Worm (Caenorhabditis elegans) whole organism, L4 larva: ENCODE data around the gene degt-1.

ENCODE experiments used
- F44E2.7 ChIP-seq: fragments of 200-800 bp; sonication (Bioruptor generic); IDR thresholded peaks from 2 replicates; pipeline ENCODE4 v2.1.2; 2022; ENCODE audit warnings: missing genetic modification characterization, missing compliant biosample characterization
- T26A8.4 ChIP-seq: fragments of 200-800 bp; sonication (Bioruptor generic); IDR thresholded peaks from 2 replicates; pipeline ENCODE4 v1.3.6; 2022; ENCODE audit warnings: missing genetic modification characterization, missing compliant biosample characterization
- Y75B8A.6 ChIP-seq: fragments of 200-800 bp; sonication (Bioruptor generic); IDR thresholded peaks from 2 replicates; pipeline ENCODE4 v1.3.6; 2022; ENCODE audit warnings: missing genetic modification reagents, missing genetic modification characterization, missing compliant biosample characterization
- aha-1 ChIP-seq: fragments of 150-350 bp; peaks from one replicate; lab custom pipeline; 2014; ENCODE audit warnings: missing biosample characterization, missing genetic modification characterization
- aly-2 ChIP-seq: sonication (generic microtip); optimal IDR thresholded peaks from 2 replicates; lab custom pipeline; 2018; ENCODE audit warnings: missing biosample characterization, missing genetic modification characterization
- attf-4 ChIP-seq: sonication (generic microtip); optimal IDR thresholded peaks from 3 replicates; lab custom pipeline; 2017; ENCODE audit warnings: missing biosample characterization, missing genetic modification characterization
- ceh-62 ChIP-seq: sonication (generic microtip); optimal IDR thresholded peaks from 2 replicates; lab custom pipeline; 2017; ENCODE audit warnings: missing biosample characterization, missing genetic modification characterization
- ceh-82 ChIP-seq: sonication (generic microtip); optimal IDR thresholded peaks from 2 replicates; lab custom pipeline; 2017; ENCODE audit warnings: missing biosample characterization, missing genetic modification characterization
- ctbp-1 ChIP-seq: fragments of 200-800 bp; sonication (Bioruptor generic); IDR thresholded peaks from 2 replicates; pipeline ENCODE4 v1.3.6; 2022; ENCODE audit warnings: missing genetic modification reagents, missing genetic modification characterization, missing compliant biosample characterization
- daf-8 ChIP-seq: fragments of 200-800 bp; sonication (Bioruptor generic); IDR thresholded peaks from 2 replicates; pipeline ENCODE4 v1.3.6; 2022; ENCODE audit warnings: missing genetic modification characterization, missing compliant biosample characterization
- dmd-9 ChIP-seq: fragments of 200-800 bp; sonication (Bioruptor generic); IDR thresholded peaks from 2 replicates; pipeline ENCODE4 v1.3.6; 2022; ENCODE audit warnings: missing genetic modification reagents, missing genetic modification characterization, missing compliant biosample characterization
- duxl-1 ChIP-seq: sonication (generic microtip); optimal IDR thresholded peaks from 2 replicates; lab custom pipeline; 2016; ENCODE audit warnings: mild to moderate bottlenecking, missing genetic modification characterization, moderate library complexity, missing compliant biosample characterization; ENCODE audit not compliant: poor library complexity
- dve-1 ChIP-seq: sonication (generic microtip); optimal IDR thresholded peaks from 2 replicates; lab custom pipeline; 2017; ENCODE audit warnings: antibody characterized with exemption, mild to moderate bottlenecking, missing genetic modification characterization, missing compliant biosample characterization; ENCODE audit not compliant: insufficient read depth
- egl-27 ChIP-seq: sonication (generic microtip); optimal IDR thresholded peaks from 3 replicates; lab custom pipeline; 2017; ENCODE audit warnings: missing biosample characterization, missing genetic modification reagents, missing genetic modification characterization
- egl-43 ChIP-seq: fragments of 200-800 bp; sonication (Bioruptor generic); IDR thresholded peaks from 2 replicates; pipeline ENCODE4 v1.3.6; 2022; ENCODE audit warnings: missing genetic modification reagents, missing genetic modification characterization, missing compliant biosample characterization
- fkh-10 ChIP-seq: fragments of 150-350 bp; optimal IDR thresholded peaks from 2 replicates; lab custom pipeline; 2014; ENCODE audit warnings: missing biosample characterization, missing genetic modification reagents, missing genetic modification characterization
- hif-1 ChIP-seq, 2 experiments: sonication (generic microtip); optimal IDR thresholded peaks; 2 replicates each; lab custom pipeline; 2016 to 2017; ENCODE audit warnings: missing compliant biosample characterization in 2 of 2, missing genetic modification characterization in 2 of 2, missing genetic modification reagents in 2 of 2, missing genotype in 2 of 2, mild to moderate bottlenecking in 1 of 2
- hlh-30 ChIP-seq: sonication (generic microtip); optimal IDR thresholded peaks from 2 replicates; lab custom pipeline; 2017; ENCODE audit warnings: antibody characterized with exemption, mild to moderate bottlenecking, missing genetic modification characterization, missing compliant biosample characterization; ENCODE audit not compliant: insufficient read depth
- lin-1 ChIP-seq: fragments of 200-800 bp; sonication (Bioruptor generic); IDR thresholded peaks from 2 replicates; pipeline ENCODE4 v1.3.6; 2022; ENCODE audit warnings: missing genetic modification reagents, missing genetic modification characterization, missing compliant biosample characterization
- lin-29 ChIP-seq: fragments of 200-800 bp; sonication (Bioruptor generic); IDR thresholded peaks from 2 replicates; pipeline ENCODE4 v1.3.6; 2022; ENCODE audit warnings: missing genetic modification reagents, missing genetic modification characterization, missing compliant biosample characterization
- lin-39 ChIP-seq: fragments of 150-350 bp; optimal IDR thresholded peaks from 2 replicates; lab custom pipeline; 2014; ENCODE audit warnings: missing biosample characterization, missing genetic modification reagents, missing genetic modification characterization
- lsy-2 ChIP-seq, 2 experiments: fragments of 150-350 bp in 1 of 2; sonication (generic microtip) in 1 of 2; optimal IDR thresholded peaks; 2 replicates each; lab custom pipeline; 2014 to 2017; ENCODE audit warnings: missing biosample characterization in 2 of 2, missing genetic modification characterization in 2 of 2
- madf-5 ChIP-seq, 2 experiments: fragments of 200-800 bp; sonication (Bioruptor generic); IDR thresholded peaks; 2 replicates each; pipeline ENCODE4 v1.3.6; 2022; ENCODE audit warnings: missing compliant biosample characterization in 2 of 2, missing genetic modification characterization in 2 of 2
- mdt-29 ChIP-seq: fragments of 200-800 bp; sonication (Bioruptor generic); IDR thresholded peaks from 2 replicates; pipeline ENCODE4 v1.3.6; 2022; ENCODE audit warnings: missing genetic modification reagents, missing genetic modification characterization, missing compliant biosample characterization
- mes-2 ChIP-seq: sonication (generic microtip); optimal IDR thresholded peaks from 2 replicates; lab custom pipeline; 2016; ENCODE audit warnings: missing genotype, mild to moderate bottlenecking, missing genetic modification characterization, missing compliant biosample characterization; ENCODE audit not compliant: poor library complexity, severe bottlenecking
- nhr-11 ChIP-seq: fragments of 150-350 bp; optimal IDR thresholded peaks from 2 replicates; lab custom pipeline; 2014; ENCODE audit warnings: missing biosample characterization, missing genetic modification characterization
- nhr-42 ChIP-seq: fragments of 200-800 bp; sonication (Bioruptor generic); IDR thresholded peaks from 2 replicates; pipeline ENCODE4 v1.3.6; 2022; ENCODE audit warnings: missing genetic modification characterization, missing compliant biosample characterization
- nhr-48 ChIP-seq: sonication (generic microtip); optimal IDR thresholded peaks from 2 replicates; lab custom pipeline; 2016; ENCODE audit warnings: mild to moderate bottlenecking, missing genetic modification characterization, missing compliant biosample characterization
- nhr-76 ChIP-seq: fragments of 150-350 bp; optimal IDR thresholded peaks from 2 replicates; lab custom pipeline; 2014; ENCODE audit warnings: missing biosample characterization, missing genetic modification characterization
- php-3 ChIP-seq: fragments of 200-800 bp; sonication (Bioruptor generic); IDR thresholded peaks from 2 replicates; pipeline ENCODE4 v1.3.6; 2022; ENCODE audit warnings: missing genetic modification reagents, missing genetic modification characterization, missing compliant biosample characterization
- rbr-2 ChIP-seq: sonication (generic microtip); optimal IDR thresholded peaks from 2 replicates; lab custom pipeline; 2016; ENCODE audit warnings: missing genotype, missing genetic modification characterization, missing compliant biosample characterization
- saeg-2 ChIP-seq: fragments of 200-800 bp; sonication (Bioruptor generic); IDR thresholded peaks from 2 replicates; pipeline ENCODE4 v1.3.6; 2022; ENCODE audit warnings: missing genetic modification reagents, missing genetic modification characterization, missing compliant biosample characterization
- set-16 ChIP-seq: fragments of 200-800 bp; sonication (Bioruptor generic); IDR thresholded peaks from 2 replicates; pipeline ENCODE4 v1.3.6; 2022; ENCODE audit warnings: missing genetic modification reagents, missing genetic modification characterization, missing compliant biosample characterization
- snpc-4 ChIP-seq: fragments of 150-350 bp; optimal IDR thresholded peaks from 2 replicates; lab custom pipeline; 2014; ENCODE audit warnings: missing biosample characterization, missing genetic modification characterization
- tag-97 ChIP-seq: fragments of 200-800 bp; sonication (Bioruptor generic); IDR thresholded peaks from 2 replicates; pipeline ENCODE4 v1.3.6; 2022; ENCODE audit warnings: missing genetic modification characterization, missing compliant biosample characterization
- tra-1 ChIP-seq: fragments of 200-800 bp; sonication (Bioruptor generic); IDR thresholded peaks from 2 replicates; pipeline ENCODE4 v1.3.6; 2022; ENCODE audit warnings: missing genetic modification reagents, missing genetic modification characterization, missing compliant biosample characterization
- unc-130 ChIP-seq: sonication (generic microtip); optimal IDR thresholded peaks from 2 replicates; lab custom pipeline; 2016; ENCODE audit warnings: missing genetic modification reagents, missing genetic modification characterization, missing compliant biosample characterization
- unc-62 ChIP-seq, 3 experiments: fragments of 150-350 bp in 1 of 3; sonication (generic microtip); optimal IDR thresholded peaks in 2 of 3; peaks in 1 of 3; 1 replicate in 1 of 3; 2 replicates in 2 of 3; lab custom pipeline; 2014 to 2017; ENCODE audit warnings: missing biosample characterization in 3 of 3, missing genetic modification characterization in 3 of 3, missing genetic modification reagents in 3 of 3, missing genotype in 1 of 3
- vab-7 ChIP-seq: fragments of 200-800 bp; sonication (Bioruptor generic); IDR thresholded peaks from 2 replicates; pipeline ENCODE4 v1.3.6; 2022; ENCODE audit warnings: missing genetic modification reagents, missing genetic modification characterization, missing compliant biosample characterization
- zag-1 ChIP-seq: fragments of 150-350 bp; optimal IDR thresholded peaks from 2 replicates; lab custom pipeline; 2014; ENCODE audit warnings: missing biosample characterization, missing genetic modification characterization
- zfp-2 ChIP-seq: sonication (generic microtip); optimal IDR thresholded peaks from 2 replicates; lab custom pipeline; 2016; ENCODE audit warnings: mild to moderate bottlenecking, missing genetic modification characterization, missing compliant biosample characterization
- ztf-11 ChIP-seq: fragments of 150-350 bp; optimal IDR thresholded peaks from 2 replicates; lab custom pipeline; 2014; ENCODE audit warnings: missing biosample characterization, missing genetic modification characterization
- ztf-7 ChIP-seq: fragments of 150-350 bp; optimal IDR thresholded peaks from 2 replicates; lab custom pipeline; 2014; ENCODE audit warnings: missing biosample characterization, missing genetic modification characterization

Gene degt-1

ce11 chrV:10493150-10493549 is 47.0 kb upstream of the degt-1 start, which contains the start of gene ugt-33 (continued):
- TF ChIP-seq mes-2 (tag; lab: Kevin White, UChicago), result no peak
- TF ChIP-seq ctbp-1 (GFP tag; lab: Robert Waterston, UW), result no peak
- TF ChIP-seq nhr-11 (tag; lab: Kevin White, UChicago), result no peak
- 0 out of 2 replicates have a peak, but pooled peaks have one; percentile 11 for TF ChIP-seq php-3 (GFP tag; lab: Robert Waterston, UW)
- TF ChIP-seq ceh-82, result no peak
- no peak for TF ChIP-seq madf-5 (GFP tag; IDR thresholded peaks at IDR 0.05; lab: Robert Waterston, UW)
- no peak for TF ChIP-seq zag-1
- TF ChIP-seq Y75B8A.6 (GFP tag; lab: Robert Waterston, UW), result no peak
- no peak for TF ChIP-seq lsy-2 (tag; optimal IDR thresholded peaks at IDR 0.05; lab: Kevin White, UChicago)
- TF ChIP-seq vab-7 (GFP tag; lab: Robert Waterston, UW), result no peak
- no peak for TF ChIP-seq unc-62 (GFP tag; optimal IDR thresholded peaks at IDR 0.05 in 1 of 2; lab: Kevin White, UChicago)
- no peak for TF ChIP-seq unc-62 (tag; optimal IDR thresholded peaks at IDR 0.05; lab: Kevin White, UChicago)
- TF ChIP-seq unc-130 (GFP tag; lab: Kevin White, UChicago), result no peak
- peak; percentile 62 for TF ChIP-seq dve-1 (tag; lab: Kevin White, UChicago)
- TF ChIP-seq ztf-11 (tag; lab: Kevin White, UChicago), result no peak
- TF ChIP-seq zfp-2 (tag; lab: Kevin White, UChicago), result no peak
- TF ChIP-seq rbr-2 (tag; lab: Kevin White, UChicago), result no peak

- peak in 1 of 2 experiments; percentile 28 for TF ChIP-seq unc-62 (GFP tag; optimal IDR thresholded peaks at IDR 0.05 in 1 of 2; lab: Kevin White, UChicago)
- no peak for TF ChIP-seq unc-62 (tag; optimal IDR thresholded peaks at IDR 0.05; lab: Kevin White, UChicago)
- TF ChIP-seq egl-43 (GFP tag; lab: Robert Waterston, UW), result no peak
- TF ChIP-seq egl-27 (tag; lab: Kevin White, UChicago), result no peak
- no peak for TF ChIP-seq aly-2 (tag; lab: Kevin White, UChicago)
- TF ChIP-seq tag-97 (GFP tag; lab: Robert Waterston, UW), result no peak
These were observed 43.4 kb upstream of the degt-1 start, which contains the start of gene C35A5.4 for ce11 chrV:10496733-10497132. C35A5.4 (plus strand) TSS chrV:10497033.

- no peak for TF ChIP-seq set-16 (GFP tag; lab: Robert Waterston, UW)
- no peak for TF ChIP-seq duxl-1 (tag; lab: Kevin White, UChicago)
- TF ChIP-seq hlh-30 (tag; lab: Kevin White, UChicago), result no peak
- no peak for TF ChIP-seq daf-8
- TF ChIP-seq, all 104 proteins: peak for 0
These were observed 38.8 kb upstream of the degt-1 start, which contains the start of gene C35A5.3 for ce11 chrV:10501295-10501694. C35A5.3 (minus strand) TSS chrV:10501395.

- TF ChIP-seq snpc-4 (no peak), fkh-10 (GFP tag; lab: Kevin White, UChicago) (no peak), saeg-2 (GFP tag; lab: Robert Waterston, UW) (no peak), unc-62 (GFP tag; optimal IDR thresholded peaks at IDR 0.05 in 1 of 2; lab: Kevin White, UChicago) (peak in 1 of 2 experiments; percentile 20), unc-62 (tag; optimal IDR thresholded peaks at IDR 0.05; lab: Kevin White, UChicago) (no peak), ceh-62 (tag; lab: Kevin White, UChicago) (no peak), tra-1 (GFP tag; lab: Robert Waterston, UW) (no peak), aly-2 (tag; lab: Kevin White, UChicago) (no peak)
These were observed 37.1 kb upstream of the degt-1 start, which contains the start of gene C35A5.11 for ce11 chrV:10503011-10503410. C35A5.11 (minus strand) TSS chrV:10503111.

ce11 chrV:10503893-10504292 is 36.2 kb upstream of the degt-1 start, which contains the start of gene C35A5.10:
C35A5.10 (plus strand) TSS chrV:10504193.
- no peak for TF ChIP-seq mdt-29 (GFP tag; lab: Robert Waterston, UW)
- no peak for TF ChIP-seq aha-1 (tag; lab: Kevin White, UChicago)
- no peak for TF ChIP-seq lin-29 (GFP tag; lab: Robert Waterston, UW)
- no peak for TF ChIP-seq T26A8.4 (GFP tag; lab: Robert Waterston, UW)
- no peak for TF ChIP-seq dmd-9
- no peak for TF ChIP-seq nhr-48 (tag; lab: Kevin White, UChicago)
- no peak for TF ChIP-seq ztf-7
- TF ChIP-seq mes-2 (tag; lab: Kevin White, UChicago), result no peak
- no peak for TF ChIP-seq nhr-42 (GFP tag; lab: Robert Waterston, UW)
- TF ChIP-seq duxl-1 (tag; lab: Kevin White, UChicago), result no peak
- no peak for TF ChIP-seq lin-39 (tag; lab: Kevin White, UChicago)
- no peak for TF ChIP-seq hif-1 (tag; optimal IDR thresholded peaks at IDR 0.05; lab: Kevin White, UChicago)
- no peak for TF ChIP-seq attf-4 (tag; lab: Kevin White, UChicago)
- no peak for TF ChIP-seq lin-1 (GFP tag; lab: Robert Waterston, UW)
- TF ChIP-seq egl-43 (GFP tag; lab: Robert Waterston, UW), result no peak
- no peak for TF ChIP-seq nhr-76 (tag; lab: Kevin White, UChicago)
- no peak for TF ChIP-seq F44E2.7 (GFP tag; lab: Robert Waterston, UW)
- no peak for TF ChIP-seq ztf-11 (tag; lab: Kevin White, UChicago)
